Worm (Caenorhabditis elegans): ENCODE data around the gene K10C8.4.

DNA sequence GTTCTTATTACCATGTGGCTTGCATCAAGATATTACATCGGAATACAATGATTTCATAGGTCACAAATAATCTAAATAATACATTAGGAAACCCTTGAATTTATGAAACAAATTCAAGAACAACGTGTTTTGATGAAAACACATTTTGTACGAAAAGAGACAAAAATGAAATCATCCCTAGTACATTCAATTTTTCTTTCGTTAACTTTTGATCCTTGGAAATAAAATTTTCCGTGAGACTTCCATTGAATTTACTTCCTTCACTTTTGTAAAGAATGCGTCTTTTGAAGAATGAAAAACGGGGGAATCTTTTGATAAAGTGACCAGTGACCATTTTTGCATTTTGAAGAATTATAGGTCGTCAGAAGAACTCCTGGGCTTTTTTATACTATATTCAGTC is 22.3 kb upstream of the K10C8.4 start:
- TF ChIP-seq dpl-1 (GFP tag; optimal IDR thresholded peaks at IDR 0.05) (no peak), pha-4 (tag; optimal IDR thresholded peaks at IDR 0.05) (no peak), somi-1 (GFP tag; optimal IDR thresholded peaks at IDR 0.05) (no peak), Y56A3A.18 (GFP tag; IDR thresholded peaks at IDR 0.05) (no peak), dpff-1 (tag; optimal IDR thresholded peaks at IDR 0.05) (no peak), bed-2 (GFP tag; IDR thresholded peaks at IDR 0.05) (no peak), snpc-3.4 (tag; optimal IDR thresholded peaks at IDR 0.05) (no peak), lin-40 (tag; optimal IDR thresholded peaks at IDR 0.05) (no peak), nhr-179 (tag; optimal IDR thresholded peaks at IDR 0.05) (no peak), F57C9.4 (tag; optimal IDR thresholded peaks at IDR 0.05) (no peak), ceh-100 (GFP tag; IDR thresholded peaks at IDR 0.05) (no peak), lsl-1 (GFP tag; optimal IDR thresholded peaks at IDR 0.05) (no peak), nfya-1 (tag; optimal IDR thresholded peaks at IDR 0.05; ENCODE audit: borderline replicate concordance, insufficient read depth) (no peak), egl-44 (GFP tag; IDR thresholded peaks at IDR 0.05) (no peak)
